Fruit fly (Drosophila melanogaster) whole organism, embryonic: ENCODE results near the gene CG6287.

Experiments
- CG11504 ChIP-seq: fragments of 200-800 bp; sonication (Bioruptor generic); optimal IDR thresholded peaks from 3 replicates; lab custom pipeline; 2019; ENCODE audit warnings: missing biosample characterization, mild to moderate bottlenecking, missing genetic modification characterization, moderate library complexity
- CG13287 ChIP-seq: fragments of 200-800 bp; sonication (Bioruptor generic); IDR thresholded peaks from 2 replicates; pipeline ENCODE4 v1.3.6; 2022; ENCODE audit warnings: missing biosample characterization, missing genetic modification characterization; ENCODE audit not compliant: partially characterized antibody
- CG1529 ChIP-seq: fragments of 200-800 bp; sonication (Bioruptor generic); optimal IDR thresholded peaks from 3 replicates; lab custom pipeline; 2018; ENCODE audit warnings: missing biosample characterization, missing genetic modification characterization
- CG15514 ChIP-seq: fragments of 200-800 bp; sonication (Bioruptor generic); optimal IDR thresholded peaks from 3 replicates; lab custom pipeline; 2017; ENCODE audit warnings: missing biosample characterization, missing genetic modification characterization, mild to moderate bottlenecking, moderate library complexity, missing genetic modification reagents
- CG17802 ChIP-seq: fragments of 200-800 bp; sonication (Bioruptor generic); optimal IDR thresholded peaks from 2 replicates; lab custom pipeline; 2018; ENCODE audit warnings: missing biosample characterization, mild to moderate bottlenecking, missing genetic modification characterization, moderate library complexity
- CG30403 ChIP-seq: fragments of 200-800 bp; sonication (Bioruptor generic); optimal IDR thresholded peaks from 3 replicates; lab custom pipeline; 2016; ENCODE audit warnings: missing biosample characterization, missing genetic modification characterization
- CG3163 ChIP-seq: fragments of 200-800 bp; sonication (Bioruptor generic); optimal IDR thresholded peaks from 3 replicates; lab custom pipeline; 2016; ENCODE audit warnings: missing biosample characterization, missing genetic modification characterization
- CG3281 ChIP-seq: fragments of 200-800 bp; sonication (Bioruptor generic); optimal IDR thresholded peaks from 3 replicates; lab custom pipeline; 2017; ENCODE audit warnings: missing biosample characterization, mild to moderate bottlenecking, missing genetic modification characterization
- CG4282 ChIP-seq: fragments of 200-800 bp; sonication (Bioruptor generic); optimal IDR thresholded peaks from 2 replicates; lab custom pipeline; 2016; ENCODE audit warnings: missing biosample characterization, missing genetic modification characterization
- CG4617 ChIP-seq: fragments of 200-800 bp; sonication (Bioruptor generic); optimal IDR thresholded peaks from 3 replicates; lab custom pipeline; 2016; ENCODE audit warnings: missing biosample characterization, missing genetic modification characterization, borderline replicate concordance
- CG4820 ChIP-seq: fragments of 200-800 bp; sonication (Bioruptor generic); optimal IDR thresholded peaks from 3 replicates; lab custom pipeline; 2016; ENCODE audit warnings: missing biosample characterization, missing genetic modification characterization
- CG6175 ChIP-seq: fragments of 200-800 bp; sonication (Bioruptor generic); IDR thresholded peaks from 3 replicates; pipeline ENCODE4 v1.3.6; 2022; ENCODE audit warnings: missing biosample characterization, missing genetic modification characterization
- CG6254 ChIP-seq: fragments of 200-800 bp; sonication (Bioruptor generic); optimal IDR thresholded peaks from 3 replicates; lab custom pipeline; 2017; ENCODE audit warnings: mild to moderate bottlenecking, missing biosample characterization, missing genetic modification reagents, missing genetic modification characterization
- CG7271 ChIP-seq: fragments of 200-800 bp; sonication (Bioruptor generic); optimal IDR thresholded peaks from 2 replicates; lab custom pipeline; 2018; ENCODE audit warnings: missing biosample characterization, mild to moderate bottlenecking, missing genetic modification characterization, moderate library complexity
- CG7839 ChIP-seq: fragments of 200-800 bp; sonication (Bioruptor generic); optimal IDR thresholded peaks from 3 replicates; lab custom pipeline; 2018; ENCODE audit warnings: missing biosample characterization, mild to moderate bottlenecking, missing genetic modification characterization, moderate library complexity
- Chrac-16 ChIP-seq: fragments of 200-800 bp; sonication (Bioruptor generic); optimal IDR thresholded peaks from 3 replicates; lab custom pipeline; 2016; ENCODE audit warnings: missing biosample characterization, missing genetic modification characterization
- Dad ChIP-seq: fragments of 200-800 bp; sonication (Bioruptor generic); optimal IDR thresholded peaks from 3 replicates; lab custom pipeline; 2016; ENCODE audit warnings: missing biosample characterization, missing genetic modification characterization
- Dek ChIP-seq: fragments of 200-800 bp; sonication (Bioruptor generic); optimal IDR thresholded peaks from 3 replicates; lab custom pipeline; 2019; ENCODE audit warnings: missing biosample characterization, mild to moderate bottlenecking, missing genetic modification characterization, moderate library complexity
- Dp ChIP-seq: fragments of 200-800 bp; sonication (Bioruptor generic); optimal IDR thresholded peaks from 2 replicates; lab custom pipeline; 2018; ENCODE audit warnings: missing biosample characterization, mild to moderate bottlenecking, missing genetic modification characterization, moderate library complexity
- Dref ChIP-seq: fragments of 200-800 bp; sonication (Bioruptor generic); IDR thresholded peaks from 2 replicates; pipeline ENCODE4 v1.3.6; 2022; ENCODE audit warnings: missing biosample characterization, missing genetic modification characterization
- Drgx ChIP-seq: fragments of 200-800 bp; sonication (Bioruptor generic); IDR thresholded peaks from 2 replicates; pipeline ENCODE4 v1.3.6; 2022; ENCODE audit warnings: missing biosample characterization, missing genetic modification characterization
- ERR ChIP-seq: fragments of 200-800 bp; sonication (Bioruptor generic); optimal IDR thresholded peaks from 2 replicates; lab custom pipeline; 2016; ENCODE audit warnings: missing biosample characterization, missing genetic modification characterization
- Fer1 ChIP-seq: fragments of 200-800 bp; sonication (Bioruptor generic); optimal IDR thresholded peaks from 2 replicates; lab custom pipeline; 2017; ENCODE audit warnings: missing biosample characterization, mild to moderate bottlenecking, missing genetic modification characterization
- Hand ChIP-seq: fragments of 200-800 bp; sonication (Bioruptor generic); optimal IDR thresholded peaks from 2 replicates; lab custom pipeline; 2017; ENCODE audit warnings: mild to moderate bottlenecking, missing biosample characterization, missing genetic modification reagents, missing genetic modification characterization
- Jarid2 ChIP-seq: fragments of 200-800 bp; sonication (Bioruptor generic); optimal IDR thresholded peaks from 3 replicates; lab custom pipeline; 2017; ENCODE audit warnings: mild to moderate bottlenecking, missing biosample characterization, missing genetic modification reagents, missing genetic modification characterization
- MBD-R2 ChIP-seq: fragments of 200-800 bp; sonication (Bioruptor generic); IDR thresholded peaks from 2 replicates; pipeline ENCODE4 v1.3.6; 2022; ENCODE audit warnings: missing biosample characterization, missing genetic modification characterization
- MTF-1 ChIP-seq: fragments of 200-800 bp; sonication (Bioruptor generic); optimal IDR thresholded peaks from 2 replicates; lab custom pipeline; 2018; ENCODE audit warnings: missing biosample characterization, mild to moderate bottlenecking, missing genetic modification characterization, borderline replicate concordance
- NC2α ChIP-seq: fragments of 200-800 bp; sonication (Bioruptor generic); optimal IDR thresholded peaks from 2 replicates; lab custom pipeline; 2016; ENCODE audit warnings: missing biosample characterization, missing genetic modification characterization
- Usf ChIP-seq: fragments of 200-800 bp; sonication (Bioruptor generic); optimal IDR thresholded peaks from 2 replicates; lab custom pipeline; 2017; ENCODE audit warnings: missing genotype, missing biosample characterization, missing genetic modification characterization
- ab ChIP-seq: fragments of 200-800 bp; sonication (Bioruptor generic); optimal IDR thresholded peaks from 2 replicates; lab custom pipeline; 2016; ENCODE audit warnings: missing biosample characterization, missing genetic modification characterization
- aop ChIP-seq: fragments of 200-800 bp; sonication (Bioruptor generic); IDR thresholded peaks from 2 replicates; pipeline ENCODE4 v1.3.6; 2022; ENCODE audit warnings: missing biosample characterization, missing genetic modification characterization
- bowl ChIP-seq: fragments of 200-800 bp; sonication (Bioruptor generic); IDR thresholded peaks from 2 replicates; pipeline ENCODE4 v1.3.6; 2022; ENCODE audit warnings: missing biosample characterization, missing genetic modification characterization
- btn ChIP-seq: fragments of 200-800 bp; sonication (Bioruptor generic); optimal IDR thresholded peaks from 2 replicates; lab custom pipeline; 2016; ENCODE audit warnings: missing biosample characterization, missing genetic modification characterization
- danr ChIP-seq: fragments of 200-800 bp; sonication (Bioruptor generic); IDR thresholded peaks from 2 replicates; pipeline ENCODE4 v1.3.6; 2022; ENCODE audit warnings: missing biosample characterization, missing genetic modification characterization
- fru ChIP-seq: fragments of >200 bp; optimal IDR thresholded peaks from 2 replicates; lab custom pipeline; 2017
- fu2 ChIP-seq: fragments of 200-800 bp; sonication (Bioruptor generic); optimal IDR thresholded peaks from 2 replicates; lab custom pipeline; 2016; ENCODE audit warnings: missing biosample characterization, missing genetic modification characterization
- ham ChIP-seq: fragments of 200-800 bp; sonication (Bioruptor generic); IDR thresholded peaks from 2 replicates; pipeline ENCODE4 v1.3.6; 2022; ENCODE audit warnings: missing biosample characterization, missing genetic modification characterization
- lmd ChIP-seq: fragments of 200-800 bp; sonication (Bioruptor generic); IDR thresholded peaks from 2 replicates; pipeline ENCODE4 v1.3.6; 2022; ENCODE audit warnings: missing biosample characterization, missing genetic modification characterization
- mam ChIP-seq: fragments of 200-800 bp; sonication (Bioruptor generic); optimal IDR thresholded peaks from 3 replicates; lab custom pipeline; 2016; ENCODE audit warnings: missing biosample characterization, missing genetic modification characterization
- nau ChIP-seq: fragments of 200-800 bp; sonication (Bioruptor generic); optimal IDR thresholded peaks from 3 replicates; lab custom pipeline; 2017; ENCODE audit warnings: missing biosample characterization, mild to moderate bottlenecking, missing genetic modification characterization, missing genetic modification reagents
- odd ChIP-seq: fragments of 200-800 bp; sonication (Bioruptor generic); optimal IDR thresholded peaks from 2 replicates; lab custom pipeline; 2017; ENCODE audit warnings: missing biosample characterization, mild to moderate bottlenecking, missing genetic modification characterization
- otp ChIP-seq: fragments of 200-800 bp; sonication (Bioruptor generic); IDR thresholded peaks from 3 replicates; pipeline ENCODE4, ENCODE4 v1.3.6; 2022; ENCODE audit warnings: missing biosample characterization, missing genetic modification characterization
- sim ChIP-seq: fragments of 200-800 bp; sonication (Bioruptor generic); IDR thresholded peaks from 2 replicates; pipeline ENCODE4 v1.3.6; 2022; ENCODE audit warnings: missing biosample characterization, missing genetic modification characterization
- sisA ChIP-seq: fragments of 200-800 bp; sonication (Bioruptor generic); IDR thresholded peaks from 2 replicates; pipeline ENCODE4 v1.3.6; 2022; ENCODE audit warnings: missing biosample characterization, missing genetic modification characterization
- sob ChIP-seq: fragments of 200-800 bp; sonication (Bioruptor generic); IDR thresholded peaks from 2 replicates; pipeline ENCODE4 v1.3.6; 2022; ENCODE audit warnings: missing biosample characterization, missing genetic modification characterization
- sqz ChIP-seq: fragments of 200-800 bp; sonication (Bioruptor generic); optimal IDR thresholded peaks from 3 replicates; lab custom pipeline; 2018; ENCODE audit warnings: missing biosample characterization, mild to moderate bottlenecking, missing genetic modification characterization
- ssp ChIP-seq: fragments of 200-800 bp; sonication (Bioruptor generic); IDR thresholded peaks from 2 replicates; pipeline ENCODE4 v1.3.6; 2022; ENCODE audit warnings: missing biosample characterization, missing genetic modification characterization
- tap ChIP-seq: fragments of 200-800 bp; optimal IDR thresholded peaks from 3 replicates; lab custom pipeline; 2019; ENCODE audit warnings: missing biosample characterization, mild to moderate bottlenecking, missing genetic modification characterization, moderate library complexity
- trem ChIP-seq: fragments of 200-800 bp; optimal IDR thresholded peaks from 3 replicates; lab custom pipeline; 2019; ENCODE audit warnings: missing biosample characterization, mild to moderate bottlenecking, missing genetic modification characterization, moderate library complexity
- tx ChIP-seq: fragments of 200-800 bp; sonication (Bioruptor generic); optimal IDR thresholded peaks from 2 replicates; lab custom pipeline; 2016; ENCODE audit warnings: missing biosample characterization, missing genetic modification characterization
- zen ChIP-seq: fragments of 200-800 bp; sonication (Bioruptor generic); optimal IDR thresholded peaks from 3 replicates; lab custom pipeline; 2018; ENCODE audit warnings: missing biosample characterization, mild to moderate bottlenecking, missing genetic modification characterization, moderate library complexity
- zfh2 ChIP-seq: fragments of 200-800 bp; sonication (Bioruptor generic); optimal IDR thresholded peaks from 2 replicates; lab custom pipeline; 2016; ENCODE audit warnings: missing biosample characterization, missing genetic modification characterization

The CG6287 gene

DNA sequence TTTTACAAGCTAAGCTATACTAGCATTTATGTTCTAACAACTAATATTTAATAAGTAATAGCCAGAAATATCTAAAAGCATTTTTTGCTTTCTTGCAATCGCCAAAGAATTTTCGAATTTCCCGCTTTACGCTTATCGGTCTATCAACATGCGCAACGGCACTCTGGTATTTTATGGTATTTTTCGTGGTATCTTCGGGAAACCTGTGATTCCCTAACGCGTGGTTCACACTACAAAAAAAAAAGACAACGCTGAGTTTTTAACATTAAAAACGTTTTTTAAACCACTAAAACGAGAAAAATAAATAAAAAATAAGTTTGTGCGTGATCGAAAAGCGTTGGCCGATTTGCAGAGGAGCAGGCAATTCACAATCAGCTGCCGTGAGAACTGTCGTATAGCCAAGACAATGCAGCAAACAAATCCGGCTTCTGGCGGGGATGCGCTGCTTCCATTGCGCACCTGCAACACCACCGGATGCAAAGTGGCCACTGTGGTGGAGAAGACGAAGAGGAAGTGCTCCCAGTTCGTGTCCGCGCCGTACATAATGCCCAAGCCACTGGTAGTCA is 23.4 kb upstream of the CG6287 start, which contains the start of gene Boh2 (continued):
- TF ChIP-seq trem (tag; lab: Kevin White, UChicago) = peak; percentile 25
- TF ChIP-seq odd (GFP tag; lab: Kevin White, UChicago) = no peak
- TF ChIP-seq Chrac-16 (GFP tag; lab: Kevin White, UChicago) = no peak
- no peak for TF ChIP-seq Jarid2 (GFP tag; lab: Kevin White, UChicago)
- TF ChIP-seq Usf (GFP tag; lab: Kevin White, UChicago) = no peak
- TF ChIP-seq CG17802 (tag; lab: Kevin White, UChicago) = no peak
- TF ChIP-seq CG6175 (GFP tag; lab: Robert Waterston, UW) = no peak
- no peak for TF ChIP-seq tap (tag; lab: Kevin White, UChicago)
- 0 out of 2 replicates have a peak, but pooled peaks have one; percentile 20 for TF ChIP-seq CG13287 (GFP tag; lab: Robert Waterston, UW)
- no peak for TF ChIP-seq CG1529 (GFP tag; lab: Kevin White, UChicago)
- no peak for TF ChIP-seq aop
- TF ChIP-seq CG7839 = no peak
- no peak for TF ChIP-seq tx (GFP tag; lab: Kevin White, UChicago)
- TF ChIP-seq CG4282 = no peak
- no peak for TF ChIP-seq lmd (GFP tag; lab: Robert Waterston, UW)
- no peak for TF ChIP-seq ERR
- TF ChIP-seq danr (GFP tag; lab: Robert Waterston, UW) = no peak
- no peak for TF ChIP-seq MTF-1 (GFP tag; lab: Kevin White, UChicago)
- no peak for TF ChIP-seq fu2 (GFP tag; lab: Kevin White, UChicago)
- TF ChIP-seq Fer1 (GFP tag; lab: Kevin White, UChicago) = no peak
- TF ChIP-seq sisA (GFP tag; lab: Robert Waterston, UW) = no peak
- TF ChIP-seq CG3281 (GFP tag; lab: Kevin White, UChicago) = no peak
- TF ChIP-seq sqz = peak; percentile 74
- TF ChIP-seq Hand (GFP tag; lab: Kevin White, UChicago) = no peak
- no peak for TF ChIP-seq CG4820
- TF ChIP-seq CG6254 (GFP tag; lab: Kevin White, UChicago) = no peak
- no peak for TF ChIP-seq zfh2 (GFP tag; lab: Kevin White, UChicago)
- no peak for TF ChIP-seq zen (tag; lab: Kevin White, UChicago)
- no peak for TF ChIP-seq Dad
- TF ChIP-seq CG3163 = no peak
- TF ChIP-seq CG15514 (GFP tag; lab: Kevin White, UChicago) = peak; percentile 23
- TF ChIP-seq CG4617 = peak; percentile 81
- TF ChIP-seq ab (GFP tag; lab: Kevin White, UChicago) = no peak
- no peak for TF ChIP-seq CG7271 (tag; lab: Kevin White, UChicago)
- TF ChIP-seq CG30403 (GFP tag; lab: Kevin White, UChicago) = no peak
- no peak for TF ChIP-seq bowl
- TF ChIP-seq sim (GFP tag; lab: Robert Waterston, UW) = no peak
- no peak for TF ChIP-seq Drgx
- TF ChIP-seq mam (GFP tag; lab: Kevin White, UChicago) = no peak
- TF ChIP-seq btn (GFP tag; lab: Kevin White, UChicago) = no peak
- peak; percentile 19 for TF ChIP-seq CG11504
- no peak for TF ChIP-seq Dek (tag; lab: Kevin White, UChicago)
- peak; percentile 34 for TF ChIP-seq ssp (GFP tag; lab: Robert Waterston, UW)
- peak; percentile 24; the same call in 1 of the 2 replicates for TF ChIP-seq MBD-R2 (GFP tag; lab: Robert Waterston, UW)
- TF ChIP-seq NC2α = no peak
- peak; percentile 90 for TF ChIP-seq Dp
- TF ChIP-seq fru (lab: Kevin White, UChicago) = no peak
- TF ChIP-seq Dref (GFP tag; lab: Robert Waterston, UW) = peak; percentile 57
- TF ChIP-seq nau (GFP tag; lab: Kevin White, UChicago) = no peak
- TF ChIP-seq otp = no peak
- no peak for TF ChIP-seq sob (GFP tag; lab: Robert Waterston, UW)
- no peak for TF ChIP-seq ham (GFP tag; lab: Robert Waterston, UW)
